Worm (Caenorhabditis elegans) whole organism, L1 larva: Measurements from ENCODE around the gene let-268.

Experiments
- C04F5.9 ChIP-seq: sonication (generic microtip); optimal IDR thresholded peaks from 2 replicates; lab custom pipeline; 2016; ENCODE audit warnings: missing genetic modification characterization, missing compliant biosample characterization
- C34B4.2 ChIP-seq: sonication (generic microtip); optimal IDR thresholded peaks from 2 replicates; lab custom pipeline; 2017; ENCODE audit warnings: mild to moderate bottlenecking, missing genetic modification characterization, missing compliant biosample characterization
- F16B12.6 ChIP-seq: fragments of 150-350 bp; optimal IDR thresholded peaks from 2 replicates; lab custom pipeline; 2014; ENCODE audit warnings: missing biosample characterization, missing genetic modification characterization
- aly-2 ChIP-seq: fragments of 150-350 bp; optimal IDR thresholded peaks from 2 replicates; lab custom pipeline; 2014; ENCODE audit warnings: missing biosample characterization, missing genetic modification characterization
- blmp-1 ChIP-seq: fragments of 150-350 bp; optimal IDR thresholded peaks from 2 replicates; lab custom pipeline; 2014; ENCODE audit warnings: missing biosample characterization, missing genetic modification characterization
- ceh-63 ChIP-seq: fragments of 200-800 bp; sonication (Bioruptor generic); optimal IDR thresholded peaks from 2 replicates; lab custom pipeline; 2018; ENCODE audit warnings: mild to moderate bottlenecking, missing genetic modification characterization, missing compliant biosample characterization
- ceh-82 ChIP-seq, 3 experiments: fragments of 150-350 bp in 1 of 3; sonication (generic microtip) in 2 of 3; optimal IDR thresholded peaks; 2 replicates each; lab custom pipeline; 2014 to 2017; ENCODE audit warnings: missing biosample characterization in 3 of 3, missing genetic modification characterization in 3 of 3
- ceh-88 ChIP-seq: fragments of 200-800 bp; sonication (Bioruptor generic); IDR thresholded peaks from 2 replicates; pipeline ENCODE4 v1.3.6; 2022; ENCODE audit warnings: missing genetic modification characterization, missing compliant biosample characterization
- ces-1 ChIP-seq: fragments of 150-350 bp; optimal IDR thresholded peaks from 2 replicates; lab custom pipeline; 2014; ENCODE audit warnings: missing biosample characterization, missing genetic modification reagents, missing genetic modification characterization
- dsc-1 ChIP-seq: sonication (generic microtip); optimal IDR thresholded peaks from 2 replicates; lab custom pipeline; 2016; ENCODE audit warnings: mild to moderate bottlenecking, missing genetic modification characterization, missing compliant biosample characterization
- efl-1 ChIP-seq, 4 experiments: fragments of 150-350 bp; optimal IDR thresholded peaks in 3 of 4; peaks in 1 of 4; 1 replicate in 1 of 4; 2 replicates in 3 of 4; lab custom pipeline; 2014; ENCODE audit warnings: missing biosample characterization in 2 of 4, missing genetic modification characterization in 2 of 4, missing genetic modification reagents in 2 of 4
- efl-3 ChIP-seq: fragments of 200-800 bp; sonication (Bioruptor generic); optimal IDR thresholded peaks from 2 replicates; lab custom pipeline; 2018; ENCODE audit warnings: mild to moderate bottlenecking, missing genetic modification characterization, missing compliant biosample characterization
- elt-3 ChIP-seq, 6 experiments: fragments of 150-350 bp in 1 of 6; sonication (generic microtip); optimal IDR thresholded peaks; 2 replicates each; lab custom pipeline; 2017 to 2018; ENCODE audit warnings: missing biosample characterization in 6 of 6, missing genetic modification characterization in 6 of 6, inconsistent platforms in 1 of 6
- fkh-4 ChIP-seq: sonication (generic microtip); optimal IDR thresholded peaks from 2 replicates; lab custom pipeline; 2016; ENCODE audit warnings: missing compliant biosample characterization, missing genetic modification characterization, borderline replicate concordance
- fkh-8 ChIP-seq: sonication (generic microtip); optimal IDR thresholded peaks from 2 replicates; lab custom pipeline; 2016; ENCODE audit warnings: mild to moderate bottlenecking, missing genetic modification characterization, missing compliant biosample characterization
- lin-14 ChIP-seq: fragments of 200-800 bp; sonication (Bioruptor generic); optimal IDR thresholded peaks from 2 replicates; lab custom pipeline; 2018; ENCODE audit warnings: mild to moderate bottlenecking, missing genetic modification characterization, moderate library complexity, missing compliant biosample characterization
- lir-3 ChIP-seq: sonication (generic microtip); optimal IDR thresholded peaks from 2 replicates; lab custom pipeline; 2016; ENCODE audit warnings: mild to moderate bottlenecking, missing genetic modification characterization, moderate library complexity, missing compliant biosample characterization; ENCODE audit not compliant: poor library complexity
- lsy-2 ChIP-seq, 2 experiments: fragments of 150-350 bp; optimal IDR thresholded peaks; 2 replicates each; lab custom pipeline; 2014; ENCODE audit warnings: missing biosample characterization in 2 of 2, missing genetic modification characterization in 2 of 2
- mab-9 ChIP-seq: fragments of 200-800 bp; sonication (Bioruptor generic); IDR thresholded peaks from 2 replicates; pipeline ENCODE4 v1.3.6; 2022; ENCODE audit warnings: missing genetic modification reagents, missing genetic modification characterization, missing compliant biosample characterization
- mep-1 ChIP-seq: fragments of 150-350 bp; optimal IDR thresholded peaks from 2 replicates; lab custom pipeline; 2014; ENCODE audit warnings: missing biosample characterization, missing genetic modification characterization
- nhr-11 ChIP-seq: fragments of 150-350 bp; optimal IDR thresholded peaks from 2 replicates; lab custom pipeline; 2014; ENCODE audit warnings: missing biosample characterization, missing genetic modification characterization
- nhr-19 ChIP-seq: fragments of 200-800 bp; sonication (Bioruptor generic); conservative IDR thresholded peaks from 2 replicates; pipeline ENCODE4 v1.3.6; 2022; ENCODE audit warnings: missing genetic modification characterization, missing compliant biosample characterization
- nhr-20 ChIP-seq: sonication (generic microtip); optimal IDR thresholded peaks from 2 replicates; lab custom pipeline; 2016; ENCODE audit warnings: mild to moderate bottlenecking, missing genetic modification characterization, missing compliant biosample characterization
- nhr-85 ChIP-seq: sonication (generic microtip); peaks from one replicate; lab custom pipeline; 2016; ENCODE audit warnings: missing genetic modification characterization, inconsistent platforms, missing compliant biosample characterization
- unc-30 ChIP-seq: sonication (generic microtip); optimal IDR thresholded peaks from 2 replicates; lab custom pipeline; 2017; ENCODE audit warnings: missing biosample characterization, missing genetic modification characterization
- vab-15 ChIP-seq: sonication (generic microtip); optimal IDR thresholded peaks from 2 replicates; lab custom pipeline; 2017; ENCODE audit warnings: missing genotype, mild to moderate bottlenecking, missing genetic modification characterization, missing compliant biosample characterization

The let-268 gene

DNA sequence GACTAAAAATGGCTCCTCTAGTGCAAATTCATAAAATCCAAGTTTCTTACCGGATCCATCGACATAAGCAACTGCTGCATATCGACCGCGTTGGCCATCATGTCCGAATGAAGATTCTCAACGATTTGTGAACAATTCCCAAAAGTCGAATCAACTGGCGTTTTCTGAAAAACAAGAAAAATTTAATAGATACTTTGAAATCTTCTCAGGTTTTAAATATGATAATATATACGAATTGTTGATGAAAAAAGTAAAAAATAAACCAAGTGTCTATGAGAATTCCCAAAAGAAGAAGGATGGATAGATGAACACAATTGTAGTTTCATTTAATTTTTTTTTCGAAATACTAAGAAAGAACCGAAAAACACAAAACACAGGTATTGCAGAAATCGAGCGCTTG lies 28.0 kb upstream of the let-268 start, which contains the start of gene die-1:
Gene die-1 (minus strand): TSS at position 101 of the 400 bp plus-strand sequence.
- TF ChIP-seq aly-2 (tag; lab: Kevin White, UChicago), result no peak

ce11 chrII:10065472-10065871 lies 25.7 kb upstream of the let-268 start:
- TF ChIP-seq fkh-4 (tag; lab: Kevin White, UChicago) (no peak), mep-1 (tag; lab: Kevin White, UChicago) (no peak), mab-9 (GFP tag; lab: Robert Waterston, UW) (no peak), ceh-88 (no peak)

- no peak for TF ChIP-seq fkh-8 (tag; lab: Kevin White, UChicago)
- TF ChIP-seq lin-14 (GFP tag; lab: Kevin White, UChicago), result peak; percentile 19
- TF ChIP-seq nhr-11 (tag; lab: Kevin White, UChicago), result no peak
- no peak for TF ChIP-seq lir-3 (tag; lab: Kevin White, UChicago)
- no peak for TF ChIP-seq nhr-85 (tag; lab: Kevin White, UChicago)
- TF ChIP-seq ces-1 (GFP tag; lab: Kevin White, UChicago), result peak; percentile 13
- no peak for TF ChIP-seq nhr-20 (tag; lab: Kevin White, UChicago)
Measured at ce11 chrII:10060508-10060907, 20.7 kb upstream of the let-268 start, which contains the start of gene stg-1. Gene stg-1, minus strand, starts transcription at chrII:10060660.

ce11 chrII:10056545-10057038 lies 16.8 kb upstream of the let-268 start, which contains the start of gene C18D1.2:
Gene C18D1.2, plus strand, starts transcription at chrII:10056988.
- TF ChIP-seq nhr-11 (tag; lab: Kevin White, UChicago), result no peak
- TF ChIP-seq efl-1 (optimal IDR thresholded peaks at IDR 0.05; lab: Kevin White, UChicago), result no peak
- TF ChIP-seq efl-1 (GFP tag; optimal IDR thresholded peaks at IDR 0.05 in 1 of 2; lab: Kevin White, UChicago), result peak in 1 of 2 experiments; percentile 91

- TF ChIP-seq F16B12.6 (no peak), dsc-1 (tag; lab: Kevin White, UChicago) (peak; percentile 65), lin-14 (GFP tag; lab: Kevin White, UChicago) (peak; percentile 27), efl-1 (optimal IDR thresholded peaks at IDR 0.05; lab: Kevin White, UChicago) (no peak), efl-1 (GFP tag; optimal IDR thresholded peaks at IDR 0.05 in 1 of 2; lab: Kevin White, UChicago) (peak in 1 of 2 experiments; percentile 29)
Measured at ce11 chrII:10051485-10051884, 11.7 kb upstream of the let-268 start.

ce11 chrII:10048568-10048967 lies 8.8 kb upstream of the let-268 start, which contains the start of gene flp-4:
Gene flp-4, plus strand, starts transcription at chrII:10048868.
- no peak for TF ChIP-seq C34B4.2 (tag; lab: Kevin White, UChicago)
- TF ChIP-seq fkh-4 (tag; lab: Kevin White, UChicago), result no peak
- TF ChIP-seq ceh-63 (GFP tag; lab: Kevin White, UChicago), result no peak
- no peak for TF ChIP-seq F16B12.6
- no peak for TF ChIP-seq unc-30 (tag; lab: Kevin White, UChicago)
- TF ChIP-seq ceh-82 (tag; optimal IDR thresholded peaks at IDR 0.05; lab: Kevin White, UChicago), result no peak
- no peak for TF ChIP-seq C04F5.9
- no peak for TF ChIP-seq nhr-19 (GFP tag; lab: Robert Waterston, UW)
- no peak for TF ChIP-seq lsy-2 (tag; optimal IDR thresholded peaks at IDR 0.05; lab: Kevin White, UChicago)

- TF ChIP-seq blmp-1 (tag; lab: Kevin White, UChicago) (peak; percentile 97), elt-3 (tag; optimal IDR thresholded peaks at IDR 0.05; lab: Kevin White, UChicago) (peak in 1 of 6 experiments; percentile 55), efl-3 (no peak), efl-1 (optimal IDR thresholded peaks at IDR 0.05; lab: Kevin White, UChicago) (no peak), efl-1 (GFP tag; optimal IDR thresholded peaks at IDR 0.05 in 1 of 2; lab: Kevin White, UChicago) (peak in 1 of 2 experiments; percentile 77), vab-15 (tag; lab: Kevin White, UChicago) (no peak), ces-1 (GFP tag; lab: Kevin White, UChicago) (no peak)
Measured at ce11 chrII:10045670-10046069, 5.9 kb upstream of the let-268 start.
